Worm (Caenorhabditis elegans) whole organism, young adult: ENCODE measurements around the gene pod-1.

Experiments used
- ama-1 ChIP-seq, 3 experiments: fragments of 150-350 bp in 1 of 3; sonication (generic microtip) in 2 of 3; optimal IDR thresholded peaks; 2 replicates each; lab custom pipeline; 2014 to 2018; ENCODE audit warnings: missing biosample characterization in 2 of 3, missing genetic modification characterization in 2 of 3, missing genetic modification reagents in 2 of 3
- mcd-1 ChIP-seq: fragments of 200-800 bp; sonication (Bioruptor generic); IDR thresholded peaks from 2 replicates; pipeline ENCODE4 v1.3.6; 2022; ENCODE audit warnings: missing genetic modification reagents, missing genetic modification characterization, missing compliant biosample characterization
- nfya-2 ChIP-seq: fragments of 200-800 bp; sonication (Bioruptor generic); IDR thresholded peaks from 2 replicates; pipeline ENCODE4 v1.3.6; 2022; ENCODE audit warnings: missing genetic modification reagents, missing genetic modification characterization, missing compliant biosample characterization
- tlf-1 ChIP-seq: fragments of 200-800 bp; sonication (Bioruptor generic); optimal IDR thresholded peaks from 2 replicates; lab custom pipeline; 2018; ENCODE audit warnings: mild to moderate bottlenecking, missing genetic modification characterization, missing compliant biosample characterization

DNA sequence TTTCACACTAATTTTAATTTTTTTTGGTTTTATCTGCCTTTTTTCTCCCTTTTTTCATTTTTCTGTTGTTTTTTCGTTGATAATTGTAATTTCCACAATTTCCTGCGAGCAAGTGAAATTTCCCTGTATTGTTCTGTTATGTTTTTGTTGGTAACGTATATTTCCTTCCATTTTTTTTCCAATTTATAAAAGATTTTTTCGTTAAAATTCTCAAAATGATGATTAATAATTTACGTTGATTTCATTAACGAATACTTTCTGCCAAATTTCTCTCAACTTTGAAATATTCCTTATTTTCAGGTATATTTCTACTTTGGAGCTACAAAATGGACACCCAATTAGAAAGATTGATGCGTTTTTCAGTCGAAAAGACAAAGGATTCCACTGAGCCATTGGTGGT, 21.4 kb downstream of the pod-1 start, which contains the start of gene T28A8.8:
- TF ChIP-seq nfya-2 (GFP tag; lab: Robert Waterston, UW) (no peak), ama-1 (optimal IDR thresholded peaks at IDR 0.05; lab: Kevin White, UChicago) (no peak), ama-1 (GFP tag; optimal IDR thresholded peaks at IDR 0.05; lab: Kevin White, UChicago) (no peak), mcd-1 (no peak), tlf-1 (GFP tag; lab: Kevin White, UChicago) (no peak)
